Worm (Caenorhabditis elegans): Measurements from ENCODE around the gene tag-234.

DNA sequence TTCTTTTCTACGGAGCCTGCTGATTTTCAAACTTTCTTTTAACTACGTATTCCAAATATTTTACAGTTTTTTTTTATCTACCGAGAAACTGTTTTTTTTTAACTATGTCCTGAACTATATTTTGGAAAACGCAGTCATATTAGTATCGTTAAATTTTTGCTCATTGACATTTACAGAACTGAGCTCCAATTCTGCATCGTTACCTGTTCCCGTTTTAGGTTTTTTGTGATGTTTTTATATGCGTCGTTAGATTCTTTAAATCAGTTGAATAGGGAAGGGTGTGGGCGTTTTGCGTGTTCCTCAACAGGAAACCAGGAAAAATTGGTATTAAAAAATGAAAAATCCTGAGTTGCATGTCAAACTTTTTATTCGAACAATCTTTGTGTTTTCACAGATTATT, 28.8 kb downstream of the tag-234 start:
- no peak for TF ChIP-seq skn-1 (tag; optimal IDR thresholded peaks at IDR 0.05)
- no peak for TF ChIP-seq blmp-1 (tag; optimal IDR thresholded peaks at IDR 0.05; ENCODE audit: insufficient read depth)
- no peak for TF ChIP-seq nhr-11 (tag; optimal IDR thresholded peaks at IDR 0.05)
- no peak for TF ChIP-seq unc-39 (tag; optimal IDR thresholded peaks at IDR 0.05)
- TF ChIP-seq zag-1 (tag; optimal IDR thresholded peaks at IDR 0.05) = no peak
- no peak for TF ChIP-seq lin-13 (GFP tag; optimal IDR thresholded peaks at IDR 0.05)
- TF ChIP-seq ZK546.5 (tag; optimal IDR thresholded peaks at IDR 0.05) = no peak
- TF ChIP-seq unc-62 (GFP tag; optimal IDR thresholded peaks at IDR 0.05) = no peak
- no peak for TF ChIP-seq lsy-2 (tag; optimal IDR thresholded peaks at IDR 0.05)
- TF ChIP-seq mdl-1 (tag; optimal IDR thresholded peaks at IDR 0.05) = no peak
- no peak for TF ChIP-seq sma-3 (GFP tag; optimal IDR thresholded peaks at IDR 0.05)
- no peak for TF ChIP-seq snpc-4 (tag; optimal IDR thresholded peaks at IDR 0.05)

All from whole organism, L2 larva.